Worm (Caenorhabditis elegans): ENCODE data around the gene C33C12.7.

DNA sequence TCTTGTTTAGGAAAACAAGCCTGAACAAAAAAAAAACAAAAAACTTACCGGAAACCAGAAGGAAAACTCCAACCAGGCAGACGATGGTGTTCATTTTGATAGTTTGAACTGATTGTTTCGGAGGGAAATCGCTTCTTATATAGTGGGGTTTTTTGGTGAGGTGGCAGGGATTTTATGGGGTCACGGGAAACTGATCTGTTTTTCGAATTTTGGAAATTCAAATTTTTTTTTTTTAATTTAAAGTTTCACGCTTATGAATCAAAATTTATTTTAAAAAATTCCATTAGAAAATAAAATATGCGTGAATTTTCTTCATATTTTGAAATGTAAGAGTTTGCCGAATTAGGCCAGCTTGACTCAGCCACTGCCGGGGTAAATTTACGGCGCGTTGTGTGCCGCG, at the start of gene C33C12.7:
- no peak for TF ChIP-seq nhr-237 (tag; optimal IDR thresholded peaks at IDR 0.05)
- TF ChIP-seq nhr-77 (tag; optimal IDR thresholded peaks at IDR 0.05), result no peak
- TF ChIP-seq unc-62 (GFP tag; optimal IDR thresholded peaks at IDR 0.05), result no peak
- TF ChIP-seq nhr-6 (tag; optimal IDR thresholded peaks at IDR 0.05), result no peak
- no peak for TF ChIP-seq ztf-11 (tag; optimal IDR thresholded peaks at IDR 0.05)
- no peak for TF ChIP-seq unc-39 (tag; optimal IDR thresholded peaks at IDR 0.05)
- no peak for TF ChIP-seq mbf-1 (tag; optimal IDR thresholded peaks at IDR 0.05)
- no peak for TF ChIP-seq nhr-12 (tag; optimal IDR thresholded peaks at IDR 0.05)
- TF ChIP-seq lsy-2 (tag; optimal IDR thresholded peaks at IDR 0.05), result no peak
- TF ChIP-seq crh-2 (tag; optimal IDR thresholded peaks at IDR 0.05), result no peak
- TF ChIP-seq lin-13 (GFP tag; optimal IDR thresholded peaks at IDR 0.05), result no peak
- no peak for TF ChIP-seq unc-55 (GFP tag; optimal IDR thresholded peaks at IDR 0.05)
